Worm (Caenorhabditis elegans) whole organism, L1 larva: ENCODE measurements around the gene K06H6.1.

Experiments used
- C04F5.9 ChIP-seq: sonication (generic microtip); optimal IDR thresholded peaks from 2 replicates; lab custom pipeline; 2016; ENCODE audit warnings: missing genetic modification characterization, missing compliant biosample characterization
- blmp-1 ChIP-seq: fragments of 150-350 bp; optimal IDR thresholded peaks from 2 replicates; lab custom pipeline; 2014; ENCODE audit warnings: missing biosample characterization, missing genetic modification characterization
- elt-3 ChIP-seq, 6 experiments: fragments of 150-350 bp in 1 of 6; sonication (generic microtip); optimal IDR thresholded peaks; 2 replicates each; lab custom pipeline; 2017 to 2018; ENCODE audit warnings: missing biosample characterization in 6 of 6, missing genetic modification characterization in 6 of 6, inconsistent platforms in 1 of 6
- fkh-10 ChIP-seq: sonication (generic microtip); optimal IDR thresholded peaks from 2 replicates; lab custom pipeline; 2017; ENCODE audit warnings: missing biosample characterization, missing genetic modification reagents, missing genetic modification characterization
- fos-1 ChIP-seq: fragments of 150-350 bp; optimal IDR thresholded peaks from 2 replicates; lab custom pipeline; 2014; ENCODE audit warnings: missing biosample characterization, missing genetic modification characterization
- pax-3 ChIP-seq: fragments of 200-800 bp; sonication (Bioruptor generic); optimal IDR thresholded peaks from 2 replicates; lab custom pipeline; 2018; ENCODE audit warnings: mild to moderate bottlenecking, missing genetic modification characterization, moderate library complexity, missing compliant biosample characterization
- unc-130 ChIP-seq: fragments of 150-350 bp; optimal IDR thresholded peaks from 2 replicates; lab custom pipeline; 2017; ENCODE audit warnings: missing biosample characterization, missing genetic modification characterization, inconsistent platforms
- ztf-11 ChIP-seq, 2 experiments: sonication (generic microtip); optimal IDR thresholded peaks; 2 replicates each; lab custom pipeline; 2016 to 2017; ENCODE audit warnings: missing genetic modification characterization in 2 of 2, missing biosample characterization in 1 of 2, missing compliant biosample characterization in 1 of 2

DNA sequence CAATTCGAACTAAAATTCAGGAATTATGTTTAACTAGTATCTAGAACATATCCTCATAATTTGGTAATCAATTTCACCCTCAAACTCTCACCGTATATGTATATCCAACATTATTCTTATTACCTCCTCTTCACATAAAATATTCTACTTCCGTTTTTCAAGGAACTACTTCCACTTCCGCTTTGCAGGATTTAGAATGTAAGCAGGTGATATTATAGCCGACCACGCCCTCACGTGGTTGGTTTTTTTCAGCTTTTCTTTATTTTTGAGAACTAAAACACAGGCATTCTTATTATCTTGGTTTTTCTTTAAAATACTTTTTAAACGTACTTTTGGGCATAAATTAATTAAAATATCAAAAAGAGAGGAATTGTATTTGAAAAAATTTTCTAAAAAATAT lies 30.0 kb downstream of the K06H6.1 start:
- no peak for TF ChIP-seq ztf-11 (tag; optimal IDR thresholded peaks at IDR 0.05; lab: Kevin White, UChicago)
- no peak for TF ChIP-seq blmp-1
- TF ChIP-seq fos-1 (tag; lab: Kevin White, UChicago) = no peak
- no peak for TF ChIP-seq unc-130
- TF ChIP-seq elt-3 (tag; optimal IDR thresholded peaks at IDR 0.05; lab: Kevin White, UChicago) = no peak
- TF ChIP-seq C04F5.9 (tag; lab: Kevin White, UChicago) = no peak
- no peak for TF ChIP-seq pax-3 (tag; lab: Kevin White, UChicago)
- no peak for TF ChIP-seq fkh-10
